Worm (Caenorhabditis elegans): ENCODE data around the gene gst-26.

gst-26 gene

DNA sequence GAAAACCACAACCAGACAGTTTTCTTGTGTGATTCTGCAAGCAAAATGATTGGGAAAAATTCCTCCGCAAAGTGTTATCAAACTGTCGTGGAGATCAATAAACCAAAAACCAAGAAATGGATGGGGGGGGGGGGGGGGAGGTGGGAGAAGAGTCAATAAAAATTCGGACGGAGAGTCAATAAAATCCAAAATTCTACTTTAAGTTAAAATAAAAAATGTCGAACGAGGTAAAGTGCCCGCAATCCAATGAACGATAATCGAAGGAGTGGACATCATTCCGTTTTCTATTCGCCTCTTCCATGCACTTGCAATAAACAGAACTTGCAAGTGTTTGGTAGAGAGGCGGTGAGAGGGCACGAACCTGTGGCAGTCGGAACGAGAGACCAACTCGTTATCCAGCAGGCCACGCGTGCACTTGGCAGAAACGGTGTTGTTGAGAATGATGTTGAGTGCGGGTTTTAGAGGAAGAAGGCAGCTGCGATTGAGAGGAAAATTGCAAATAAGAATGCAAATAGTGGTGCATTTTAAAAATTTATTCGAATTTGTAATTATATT is 1.4 kb upstream of the gst-26 start, which contains the start of gene gst-27 (continued):
- TF ChIP-seq F13H6.1 (tag; optimal IDR thresholded peaks at IDR 0.05) = peak; percentile 70
- peak; percentile 83 for TF ChIP-seq sma-9 (GFP tag; optimal IDR thresholded peaks at IDR 0.05)
- no peak for TF ChIP-seq sma-9 (tag; optimal IDR thresholded peaks at IDR 0.05)
- no peak for TF ChIP-seq nhr-12 (tag; optimal IDR thresholded peaks at IDR 0.05)

ce11 chrII:15158364-15158763 is 6.0 kb downstream of the gst-26 start:
- TF ChIP-seq ceh-16 (tag; optimal IDR thresholded peaks at IDR 0.05) = no peak
- no peak for TF ChIP-seq mab-5 (tag; optimal IDR thresholded peaks at IDR 0.05)
- no peak for TF ChIP-seq lin-39 (tag; optimal IDR thresholded peaks at IDR 0.05)
- no peak for TF ChIP-seq gmeb-1 (tag; optimal IDR thresholded peaks at IDR 0.05)
- TF ChIP-seq ztf-1 (GFP tag; conservative IDR thresholded peaks at IDR 0.05) = no peak
- TF ChIP-seq mdl-1 (tag; optimal IDR thresholded peaks at IDR 0.05) = no peak
- TF ChIP-seq nhr-129 (tag; optimal IDR thresholded peaks at IDR 0.05) = no peak
- no peak for TF ChIP-seq nhr-6 (tag; optimal IDR thresholded peaks at IDR 0.05)
- TF ChIP-seq ztf-11 (tag; optimal IDR thresholded peaks at IDR 0.05) = no peak
- no peak for TF ChIP-seq egl-27 (tag; optimal IDR thresholded peaks at IDR 0.05)
- TF ChIP-seq ama-1 (optimal IDR thresholded peaks at IDR 0.05) = no peak

ce11 chrII:15157880-15158279 is 6.5 kb downstream of the gst-26 start, which contains the start of gene ptr-20:
ptr-20 (plus strand) TSS chrII:15158180.
- TF ChIP-seq R02D3.7 (tag; optimal IDR thresholded peaks at IDR 0.05) (no peak), nhr-12 (tag; optimal IDR thresholded peaks at IDR 0.05) (no peak), mab-5 (tag; optimal IDR thresholded peaks at IDR 0.05) (no peak)

- TF ChIP-seq lin-13 (GFP tag; optimal IDR thresholded peaks at IDR 0.05) (no peak), unc-39 (tag; optimal IDR thresholded peaks at IDR 0.05) (no peak), blmp-1 (tag; optimal IDR thresholded peaks at IDR 0.05; ENCODE audit: insufficient read depth) (no peak), mbf-1 (tag; optimal IDR thresholded peaks at IDR 0.05) (no peak), ZK546.5 (tag; optimal IDR thresholded peaks at IDR 0.05) (no peak), gmeb-1 (tag; optimal IDR thresholded peaks at IDR 0.05) (no peak), sma-3 (GFP tag; optimal IDR thresholded peaks at IDR 0.05) (no peak), nhr-12 (tag; optimal IDR thresholded peaks at IDR 0.05) (no peak), lsy-2 (tag; optimal IDR thresholded peaks at IDR 0.05) (no peak), nhr-25 (tag; optimal IDR thresholded peaks at IDR 0.05) (no peak), crh-2 (tag; optimal IDR thresholded peaks at IDR 0.05) (no peak), ceh-82 (tag; optimal IDR thresholded peaks at IDR 0.05) (no peak), ztf-4 (tag; optimal IDR thresholded peaks at IDR 0.05) (no peak), lin-11 (tag; optimal IDR thresholded peaks at IDR 0.05) (no peak), ama-1 (optimal IDR thresholded peaks at IDR 0.05) (no peak), snpc-4 (tag; optimal IDR thresholded peaks at IDR 0.05) (no peak), C34F6.9 (tag; optimal IDR thresholded peaks at IDR 0.05) (no peak), elt-3 (tag; optimal IDR thresholded peaks at IDR 0.05) (no peak), nhr-11 (tag; optimal IDR thresholded peaks at IDR 0.05) (no peak)
Observed at ce11 chrII:15148442-15148841, 15.9 kb downstream of the gst-26 start.

DNA sequence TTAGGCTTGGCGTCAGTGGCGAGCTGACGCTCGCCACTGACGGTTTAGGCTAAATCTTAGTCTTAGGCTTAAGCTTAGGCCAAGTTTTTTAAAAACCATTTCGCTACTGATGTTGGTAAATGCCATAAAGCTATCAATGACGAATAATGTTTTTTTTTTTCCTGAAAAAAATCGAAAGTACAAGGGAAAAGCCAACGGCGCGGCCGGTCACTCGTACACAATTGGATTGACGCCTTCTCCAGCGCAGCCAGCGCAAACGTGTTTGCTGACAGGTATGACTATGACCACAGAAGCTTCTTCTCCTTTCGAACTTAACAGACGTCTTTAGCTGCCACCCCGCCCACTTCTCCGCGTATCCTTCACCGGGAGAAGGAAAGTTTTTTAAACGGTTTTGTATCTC is 18.8 kb downstream of the gst-26 start, which contains the start of gene Y53F4B.27:
Y53F4B.27 (plus strand) TSS at position 301 of the 400 bp plus-strand sequence.
- TF ChIP-seq unc-39 (tag; optimal IDR thresholded peaks at IDR 0.05) (no peak), C34F6.9 (tag; optimal IDR thresholded peaks at IDR 0.05) (no peak), F13H6.1 (tag; optimal IDR thresholded peaks at IDR 0.05) (no peak), lin-11 (tag; optimal IDR thresholded peaks at IDR 0.05) (no peak), mdl-1 (tag; optimal IDR thresholded peaks at IDR 0.05) (no peak), lin-39 (tag; optimal IDR thresholded peaks at IDR 0.05) (no peak), Y55F3AM.14 (GFP tag; optimal IDR thresholded peaks at IDR 0.05) (no peak), sem-4 (tag; optimal IDR thresholded peaks at IDR 0.05) (no peak), nhr-23 (tag; optimal IDR thresholded peaks at IDR 0.05) (no peak)
